Worm (Caenorhabditis elegans) whole organism, late embryonic: ENCODE data around the gene C53A5.17.

Experiments used
- K09A11.1 ChIP-seq: sonication (generic microtip); optimal IDR thresholded peaks from 2 replicates; lab custom pipeline; 2017; ENCODE audit warnings: antibody characterized with exemption, mild to moderate bottlenecking, missing genetic modification characterization, missing compliant biosample characterization; ENCODE audit not compliant: insufficient read depth
- ahr-1 ChIP-seq: sonication (generic microtip); optimal IDR thresholded peaks from 2 replicates; lab custom pipeline; 2016; ENCODE audit warnings: missing genetic modification characterization, missing compliant biosample characterization
- ceh-14 ChIP-seq: sonication (generic microtip); optimal IDR thresholded peaks from 2 replicates; lab custom pipeline; 2016; ENCODE audit warnings: missing genotype, missing genetic modification characterization, missing compliant biosample characterization
- ceh-18 ChIP-seq: sonication (generic microtip); optimal IDR thresholded peaks from 2 replicates; lab custom pipeline; 2016; ENCODE audit warnings: missing genetic modification characterization, missing compliant biosample characterization
- ceh-2 ChIP-seq: sonication (generic microtip); optimal IDR thresholded peaks from 2 replicates; lab custom pipeline; 2016; ENCODE audit warnings: missing genotype, missing genetic modification characterization, missing compliant biosample characterization
- ceh-24 ChIP-seq: sonication (generic microtip); optimal IDR thresholded peaks from 2 replicates; lab custom pipeline; 2016; ENCODE audit warnings: mild to moderate bottlenecking, missing genetic modification characterization, missing compliant biosample characterization
- ceh-31 ChIP-seq: sonication (generic microtip); optimal IDR thresholded peaks from 2 replicates; lab custom pipeline; 2016; ENCODE audit warnings: missing genetic modification characterization, missing compliant biosample characterization
- ceh-34 ChIP-seq: sonication (generic microtip); optimal IDR thresholded peaks from 2 replicates; lab custom pipeline; 2016; ENCODE audit warnings: mild to moderate bottlenecking, missing genetic modification characterization, missing compliant biosample characterization
- ceh-45 ChIP-seq: fragments of 200-800 bp; sonication (Bioruptor generic); IDR thresholded peaks from 2 replicates; pipeline ENCODE4 v1.3.6; 2022; ENCODE audit warnings: missing genetic modification reagents, missing genetic modification characterization, missing compliant biosample characterization
- ceh-9 ChIP-seq: sonication (generic microtip); optimal IDR thresholded peaks from 2 replicates; lab custom pipeline; 2016; ENCODE audit warnings: mild to moderate bottlenecking, missing genetic modification characterization, inconsistent platforms, missing compliant biosample characterization
- dmd-4 ChIP-seq: sonication (generic microtip); optimal IDR thresholded peaks from 2 replicates; lab custom pipeline; 2016; ENCODE audit warnings: borderline replicate concordance, missing genetic modification characterization, missing compliant biosample characterization
- elt-2 ChIP-seq: sonication (generic microtip); optimal IDR thresholded peaks from 2 replicates; lab custom pipeline; 2016; ENCODE audit warnings: missing genetic modification reagents, missing genetic modification characterization, missing compliant biosample characterization
- elt-4 ChIP-seq: sonication (generic microtip); optimal IDR thresholded peaks from 2 replicates; lab custom pipeline; 2016; ENCODE audit warnings: missing genetic modification characterization, missing compliant biosample characterization
- ets-4 ChIP-seq: sonication (generic microtip); optimal IDR thresholded peaks from 2 replicates; lab custom pipeline; 2016; ENCODE audit warnings: missing genetic modification characterization, missing compliant biosample characterization
- hlh-15 ChIP-seq: sonication (generic microtip); optimal IDR thresholded peaks from 2 replicates; lab custom pipeline; 2016; ENCODE audit warnings: missing genetic modification characterization, missing compliant biosample characterization
- hlh-6 ChIP-seq: sonication (generic microtip); optimal IDR thresholded peaks from 2 replicates; lab custom pipeline; 2016; ENCODE audit warnings: missing genotype, missing genetic modification characterization, missing compliant biosample characterization
- hlh-8 ChIP-seq: sonication (generic microtip); optimal IDR thresholded peaks from 2 replicates; lab custom pipeline; 2016; ENCODE audit warnings: missing genotype, missing genetic modification characterization, missing compliant biosample characterization
- madf-2 ChIP-seq: sonication (generic microtip); optimal IDR thresholded peaks from 2 replicates; lab custom pipeline; 2017; ENCODE audit warnings: missing genetic modification characterization, missing compliant biosample characterization
- mec-3 ChIP-seq: sonication (generic microtip); optimal IDR thresholded peaks from 2 replicates; lab custom pipeline; 2016; ENCODE audit warnings: borderline replicate concordance, missing genetic modification characterization, missing compliant biosample characterization
- nhr-11 ChIP-seq: fragments of 150-350 bp; optimal IDR thresholded peaks from 2 replicates; lab custom pipeline; 2014; ENCODE audit warnings: missing biosample characterization, missing genetic modification characterization
- pag-3 ChIP-seq: sonication (generic microtip); optimal IDR thresholded peaks from 2 replicates; lab custom pipeline; 2016; ENCODE audit warnings: missing compliant biosample characterization, missing genetic modification characterization, borderline replicate concordance
- pat-9 ChIP-seq: fragments of 200-800 bp; sonication (Bioruptor generic); optimal IDR thresholded peaks from 2 replicates; lab custom pipeline; 2018; ENCODE audit warnings: mild to moderate bottlenecking, missing genetic modification characterization, moderate library complexity, missing compliant biosample characterization
- pha-2 ChIP-seq: sonication (generic microtip); optimal IDR thresholded peaks from 2 replicates; lab custom pipeline; 2017; ENCODE audit warnings: mild to moderate bottlenecking, missing genetic modification characterization, missing compliant biosample characterization
- pqm-1 ChIP-seq: sonication (generic microtip); optimal IDR thresholded peaks from 2 replicates; lab custom pipeline; 2016; ENCODE audit warnings: missing genetic modification characterization, missing compliant biosample characterization
- ref-2 ChIP-seq: sonication (generic microtip); optimal IDR thresholded peaks from 2 replicates; lab custom pipeline; 2016; ENCODE audit warnings: missing genetic modification characterization, missing compliant biosample characterization
- rnt-1 ChIP-seq: sonication (generic microtip); optimal IDR thresholded peaks from 2 replicates; lab custom pipeline; 2016; ENCODE audit warnings: missing genetic modification characterization, missing compliant biosample characterization
- tbx-2 ChIP-seq: sonication (generic microtip); optimal IDR thresholded peaks from 2 replicates; lab custom pipeline; 2016; ENCODE audit warnings: missing genetic modification characterization, missing compliant biosample characterization
- tbx-7 ChIP-seq: sonication (generic microtip); optimal IDR thresholded peaks from 2 replicates; lab custom pipeline; 2016; ENCODE audit warnings: missing genotype, missing genetic modification characterization, missing compliant biosample characterization
- unc-42 ChIP-seq: sonication (generic microtip); optimal IDR thresholded peaks from 2 replicates; lab custom pipeline; 2016; ENCODE audit warnings: missing genotype, missing genetic modification characterization, missing compliant biosample characterization
- zip-5 ChIP-seq: sonication (generic microtip); optimal IDR thresholded peaks from 2 replicates; lab custom pipeline; 2016; ENCODE audit warnings: missing genetic modification characterization, missing compliant biosample characterization
- ztf-16 ChIP-seq: sonication (generic microtip); optimal IDR thresholded peaks from 2 replicates; lab custom pipeline; 2017; ENCODE audit warnings: missing genetic modification characterization, missing compliant biosample characterization

The C53A5.17 gene

DNA sequence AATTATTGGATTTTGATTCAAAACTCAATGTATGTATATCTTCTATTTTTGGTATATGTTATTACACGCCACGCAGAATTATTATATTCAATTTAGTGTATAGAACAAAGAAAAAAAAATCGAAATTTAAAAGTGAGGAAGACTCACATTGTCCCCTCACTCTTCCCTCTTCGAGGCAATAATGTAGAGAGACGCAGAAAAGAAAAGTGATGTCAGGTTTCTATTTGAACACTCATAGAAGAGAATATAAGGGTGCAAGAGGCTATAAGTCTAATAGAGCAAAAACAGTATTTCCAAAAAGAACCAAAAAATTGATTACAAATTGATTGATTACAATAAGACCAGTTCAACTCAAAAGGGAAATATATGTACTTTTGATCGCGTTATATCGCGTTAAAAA, 27.6 kb upstream of the C53A5.17 start:
- no peak for TF ChIP-seq ref-2 (tag; lab: Kevin White, UChicago)
- peak; percentile 66 for TF ChIP-seq ceh-34

DNA sequence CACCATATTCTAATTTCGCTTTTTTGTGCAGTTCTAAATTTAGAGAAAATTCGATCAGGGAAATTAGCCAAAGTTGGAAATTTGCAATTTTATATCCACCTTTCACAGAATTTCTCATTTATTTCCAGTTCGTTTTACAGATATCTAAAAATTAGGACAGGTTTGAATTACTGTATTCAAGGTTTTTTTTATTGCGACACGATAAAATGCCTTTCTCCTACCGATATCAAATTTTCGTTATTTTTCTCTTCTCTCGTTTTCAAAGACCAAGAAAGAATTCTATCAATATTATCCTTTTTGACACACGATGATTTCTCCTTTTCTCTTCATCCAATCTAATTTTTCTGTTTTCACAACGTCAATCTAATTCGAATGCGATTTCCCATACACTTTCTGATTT, 25.7 kb upstream of the C53A5.17 start, which contains the start of gene C53A5.13:
Gene C53A5.13, plus strand, starts transcription at position 301 of the 400 bp plus-strand sequence.
- TF ChIP-seq madf-2 (tag; lab: Kevin White, UChicago) (no peak), mec-3 (tag; lab: Kevin White, UChicago) (no peak), unc-42 (no peak), pha-2 (tag; lab: Kevin White, UChicago) (no peak), ceh-9 (tag; lab: Kevin White, UChicago) (no peak), ceh-2 (tag; lab: Kevin White, UChicago) (no peak), elt-4 (tag; lab: Kevin White, UChicago) (no peak), ahr-1 (tag; lab: Kevin White, UChicago) (no peak)

ce11 chrV:14545816-14546283, 24.9 kb upstream of the C53A5.17 start, which contains the start of gene rike-1:
Gene rike-1, minus strand, starts transcription at chrV:14545866.
- TF ChIP-seq ceh-31, result peak; percentile 50
- TF ChIP-seq ets-4 (tag; lab: Kevin White, UChicago), result peak; percentile 52
- TF ChIP-seq unc-42, result peak; percentile 49
- peak; percentile 61 for TF ChIP-seq ztf-16 (tag; lab: Kevin White, UChicago)
- TF ChIP-seq elt-4 (tag; lab: Kevin White, UChicago), result no peak
- TF ChIP-seq ceh-2 (tag; lab: Kevin White, UChicago), result peak; percentile 59
- peak; percentile 15 for TF ChIP-seq ceh-14 (tag; lab: Kevin White, UChicago)
- TF ChIP-seq pqm-1 (tag; lab: Kevin White, UChicago), result no peak

- TF ChIP-seq elt-2 (tag; lab: Kevin White, UChicago), result peak; percentile 96
- no peak for TF ChIP-seq pag-3
Measured at ce11 chrV:14542138-14542537, 21.2 kb upstream of the C53A5.17 start.

- TF ChIP-seq ahr-1 (tag; lab: Kevin White, UChicago) (no peak), ceh-9 (tag; lab: Kevin White, UChicago) (no peak), dmd-4 (tag; lab: Kevin White, UChicago) (no peak), ceh-24 (tag; lab: Kevin White, UChicago) (no peak), hlh-15 (tag; lab: Kevin White, UChicago) (no peak), ceh-45 (no peak), ceh-18 (no peak), hlh-8 (tag; lab: Kevin White, UChicago) (no peak), nhr-11 (no peak), zip-5 (tag; lab: Kevin White, UChicago) (no peak), hlh-6 (tag; lab: Kevin White, UChicago) (no peak), pat-9 (tag; lab: Kevin White, UChicago) (no peak), K09A11.1 (tag; lab: Kevin White, UChicago) (no peak)
- TF ChIP-seq, all 69 proteins: peak for 0
Measured at ce11 chrV:14540932-14541331, 20.0 kb upstream of the C53A5.17 start.

ce11 chrV:14539355-14539754, 18.5 kb upstream of the C53A5.17 start:
- no peak for TF ChIP-seq pag-3
- TF ChIP-seq ceh-31, result no peak
- no peak for TF ChIP-seq tbx-2

DNA sequence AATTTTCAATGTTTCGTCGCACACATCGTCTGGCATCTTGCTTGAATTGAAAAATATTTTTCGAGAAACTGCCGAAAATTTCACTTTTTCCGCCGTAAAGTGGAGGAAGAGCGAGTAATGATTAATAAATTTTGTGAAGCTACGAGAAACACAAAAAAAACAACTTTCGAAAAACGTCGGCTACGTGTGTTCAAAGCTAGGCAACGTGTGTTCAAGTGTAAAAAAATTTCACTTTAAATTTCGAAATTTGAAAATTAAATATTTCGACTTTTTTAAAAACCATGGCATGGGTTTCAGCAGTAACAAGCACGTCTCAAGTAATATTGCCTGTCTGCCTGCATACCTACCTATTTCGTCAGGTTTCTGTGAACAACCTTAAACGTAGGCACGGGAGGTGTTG, 15.4 kb upstream of the C53A5.17 start, which contains the start of gene tag-191:
Gene tag-191, minus strand, starts transcription at position 101 of the 400 bp plus-strand sequence.
- TF ChIP-seq pha-2 (tag; lab: Kevin White, UChicago) (no peak), rnt-1 (no peak), tbx-7 (tag; lab: Kevin White, UChicago) (no peak)
